Fruit fly (Drosophila melanogaster): ENCODE results near the gene CG42866.

CG42866 gene

DNA sequence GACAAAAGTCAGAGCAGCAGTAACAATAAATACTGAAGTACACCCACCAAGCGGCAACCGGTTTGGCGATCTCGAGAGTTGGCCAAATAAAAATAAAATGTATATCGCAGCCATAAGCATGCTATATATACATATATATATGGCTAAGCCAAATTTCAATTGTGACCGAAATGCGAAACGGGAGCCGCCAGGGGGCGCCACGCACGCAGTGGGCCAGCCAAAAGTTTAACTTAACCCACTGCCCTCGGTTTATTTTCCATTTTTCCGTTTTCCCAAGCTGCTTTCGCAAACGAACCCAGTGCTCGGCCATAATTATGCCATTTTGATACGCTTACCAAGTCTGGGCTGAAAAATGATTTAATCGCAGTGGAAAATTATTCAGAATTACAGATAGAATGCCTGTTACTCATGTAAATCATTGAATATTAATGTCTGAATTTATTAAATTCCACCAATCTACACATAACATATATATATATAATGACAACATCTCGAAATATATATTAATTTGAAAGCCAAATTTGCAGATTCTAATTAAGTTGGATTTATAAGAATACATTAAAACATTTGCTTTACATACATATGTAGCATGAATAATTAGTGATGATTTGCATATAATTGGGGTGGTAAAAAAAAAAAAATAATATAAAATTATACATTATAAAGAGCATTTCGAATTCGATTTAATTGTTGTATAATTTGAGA, 28.3 kb upstream of the CG42866 start (continued):
- TF ChIP-seq CG6854 (GFP tag; optimal IDR thresholded peaks at IDR 0.05) (no peak), fkh (GFP tag; optimal IDR thresholded peaks at IDR 0.05) (no peak), acj6 (GFP tag; optimal IDR thresholded peaks at IDR 0.05) (peak; percentile 22), CG15336 (GFP tag; IDR thresholded peaks at IDR 0.05) (peak; percentile 23; the same call in 1 of the 2 replicates), CG34406 (GFP tag; optimal IDR thresholded peaks at IDR 0.05) (peak; percentile 27), pdm3 (GFP tag; optimal IDR thresholded peaks at IDR 0.05) (no peak), Eip75B (GFP tag; optimal IDR thresholded peaks at IDR 0.05) (no peak), fd85E (GFP tag; optimal IDR thresholded peaks at IDR 0.05) (no peak)

DNA sequence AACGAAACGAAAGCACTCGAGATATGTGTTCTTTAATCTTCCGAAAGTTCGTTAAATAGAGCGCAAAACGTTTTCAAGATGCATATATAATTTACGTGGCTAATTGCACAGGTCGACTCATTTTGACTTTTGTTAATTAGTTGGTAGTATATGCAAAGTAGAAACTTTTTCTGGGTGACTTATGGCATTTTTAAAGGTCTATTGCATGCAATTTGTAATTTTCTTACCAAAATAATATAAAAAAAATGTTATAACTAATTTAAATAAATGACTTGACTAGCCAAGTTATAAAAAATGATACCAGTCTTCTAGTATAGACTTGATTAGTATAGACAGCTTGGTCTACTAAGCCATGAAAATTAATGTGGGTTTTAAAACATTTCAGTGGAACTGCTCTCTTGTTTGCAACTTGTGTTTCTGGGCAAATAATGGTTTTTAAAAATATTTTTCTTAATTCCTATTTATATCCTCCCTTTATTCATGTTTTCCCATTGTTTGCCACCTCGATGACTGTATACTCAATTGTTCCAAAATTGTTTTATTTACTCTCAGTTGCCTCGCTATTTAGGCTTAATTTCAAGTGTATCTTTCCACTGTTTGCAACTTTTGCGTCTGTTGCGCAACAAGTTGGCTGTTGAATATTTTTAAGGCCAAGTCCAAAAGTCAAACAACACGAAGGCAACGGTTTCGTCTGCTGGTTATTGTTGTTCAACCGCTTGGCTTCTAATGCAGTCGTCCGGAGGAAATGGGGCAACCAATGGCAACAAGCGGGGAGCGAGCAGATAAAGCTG, 26.6 kb upstream of the CG42866 start:
- TF ChIP-seq Hr4 (GFP tag; optimal IDR thresholded peaks at IDR 0.05) (no peak), Eip93F (GFP tag; optimal IDR thresholded peaks at IDR 0.05) (no peak), Blimp-1 (GFP tag; optimal IDR thresholded peaks at IDR 0.05) (no peak), CG15336 (GFP tag; IDR thresholded peaks at IDR 0.05) (no peak), Sox14 (GFP tag; optimal IDR thresholded peaks at IDR 0.05) (no peak), CG11902 (GFP tag; optimal IDR thresholded peaks at IDR 0.05) (no peak), eg (GFP tag; IDR thresholded peaks at IDR 0.05) (no peak), net (GFP tag; optimal IDR thresholded peaks at IDR 0.05) (no peak), fkh (GFP tag; optimal IDR thresholded peaks at IDR 0.05) (peak; percentile 43), Ets21C (GFP tag; optimal IDR thresholded peaks at IDR 0.05) (no peak), CG11294 (GFP tag; IDR thresholded peaks at IDR 0.05) (no peak), Ets96B (tag; optimal IDR thresholded peaks at IDR 0.05) (no peak), CG16779 (tag; optimal IDR thresholded peaks at IDR 0.05) (no peak), CG6854 (GFP tag; optimal IDR thresholded peaks at IDR 0.05) (no peak), lz (GFP tag; optimal IDR thresholded peaks at IDR 0.05) (no peak), CG6163 (GFP tag; IDR thresholded peaks at IDR 0.05) (no peak), CG3919 (GFP tag; optimal IDR thresholded peaks at IDR 0.05) (no peak), Sox15 (GFP tag; optimal IDR thresholded peaks at IDR 0.05) (no peak), achi (GFP tag; optimal IDR thresholded peaks at IDR 0.05) (no peak), Sox102F (GFP tag; optimal IDR thresholded peaks at IDR 0.05) (no peak), CG1621 (tag; optimal IDR thresholded peaks at IDR 0.05) (no peak), Hr39 (GFP tag; optimal IDR thresholded peaks at IDR 0.05) (no peak), dac (GFP tag; optimal IDR thresholded peaks at IDR 0.05) (no peak), Eip75B (GFP tag; optimal IDR thresholded peaks at IDR 0.05) (no peak), Smox (GFP tag; optimal IDR thresholded peaks at IDR 0.05) (no peak), CG32006 (GFP tag; optimal IDR thresholded peaks at IDR 0.05) (peak; percentile 40), CG8319 (GFP tag; optimal IDR thresholded peaks at IDR 0.05) (no peak), esn (GFP tag; optimal IDR thresholded peaks at IDR 0.05) (peak; percentile 25), OdsH (GFP tag; optimal IDR thresholded peaks at IDR 0.05) (no peak), salr (GFP tag; optimal IDR thresholded peaks at IDR 0.05) (no peak), CG34406 (GFP tag; optimal IDR thresholded peaks at IDR 0.05) (no peak), svp (GFP tag) (peak; percentile 58), vri (GFP tag; optimal IDR thresholded peaks at IDR 0.05) (peak; percentile 37), Met (GFP tag; optimal IDR thresholded peaks at IDR 0.05) (no peak), Gug (GFP tag; IDR thresholded peaks at IDR 0.05) (no peak), CG11762 (GFP tag; optimal IDR thresholded peaks at IDR 0.05; ENCODE audit: insufficient read depth) (no peak), CG8119 (GFP tag; IDR thresholded peaks at IDR 0.05) (no peak), fd59A (GFP tag; optimal IDR thresholded peaks at IDR 0.05) (no peak), CG6808 (GFP tag; optimal IDR thresholded peaks at IDR 0.05) (no peak), CG4318 (GFP tag; optimal IDR thresholded peaks at IDR 0.05) (peak; percentile 11), Lpt (GFP tag; optimal IDR thresholded peaks at IDR 0.05) (no peak), cyc (GFP tag; optimal IDR thresholded peaks at IDR 0.05) (peak; percentile 16), CG8632 (GFP tag; optimal IDR thresholded peaks at IDR 0.05) (no peak), ss (GFP tag; optimal IDR thresholded peaks at IDR 0.05) (no peak)
